Worm (Caenorhabditis elegans) whole organism, late embryonic: ENCODE measurements around the gene scrm-7.

Experiments used
- rnt-1 ChIP-seq: sonication (generic microtip); optimal IDR thresholded peaks from 2 replicates; lab custom pipeline; 2016; ENCODE audit warnings: missing genetic modification characterization, missing compliant biosample characterization
- unc-86 ChIP-seq: sonication (generic microtip); optimal IDR thresholded peaks from 2 replicates; lab custom pipeline; 2016; ENCODE audit warnings: missing genetic modification characterization, missing compliant biosample characterization

ce11 chrV:14790792-14791191 is 11.2 kb upstream of the scrm-7 start:
- no peak for TF ChIP-seq unc-86 (tag; lab: Kevin White, UChicago)
- TF ChIP-seq rnt-1 (tag; lab: Kevin White, UChicago), result no peak
